Fruit fly (Drosophila melanogaster): Measurements from ENCODE around the gene CG6048.

DNA sequence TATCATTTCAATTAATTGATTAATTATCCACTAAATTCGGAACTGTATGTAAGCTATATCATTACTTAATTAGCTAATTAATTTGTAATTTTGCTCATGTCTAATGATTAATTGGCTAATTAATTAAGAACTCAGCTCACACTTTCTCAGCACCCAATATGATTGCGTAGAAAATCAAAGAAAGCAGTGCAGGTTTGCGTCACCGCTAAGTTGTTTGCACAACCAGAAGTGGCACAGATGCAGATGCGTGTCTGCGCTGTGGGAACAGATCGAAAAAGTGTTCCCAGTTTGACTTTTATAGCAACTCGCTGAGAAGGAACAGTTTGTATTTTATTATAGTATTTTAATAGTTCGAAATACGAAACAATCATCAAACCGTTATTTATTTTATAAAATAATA, 39.8 kb downstream of the CG6048 start:
- no peak for TF ChIP-seq Hr78 (GFP tag; optimal IDR thresholded peaks at IDR 0.05)
- TF ChIP-seq HLH106 (tag; optimal IDR thresholded peaks at IDR 0.05): no peak
- TF ChIP-seq fru (GFP tag; optimal IDR thresholded peaks at IDR 0.05): no peak
- TF ChIP-seq Jra (GFP tag; optimal IDR thresholded peaks at IDR 0.05): no peak
- no peak for TF ChIP-seq br (GFP tag; optimal IDR thresholded peaks at IDR 0.05)
- TF ChIP-seq dsf (GFP tag; optimal IDR thresholded peaks at IDR 0.05; ENCODE audit: borderline replicate concordance): no peak
- no peak for TF ChIP-seq psq (GFP tag; optimal IDR thresholded peaks at IDR 0.05)
- TF ChIP-seq usp (GFP tag; optimal IDR thresholded peaks at IDR 0.05): no peak
- TF ChIP-seq OdsH (GFP tag; optimal IDR thresholded peaks at IDR 0.05): no peak
- TF ChIP-seq h (GFP tag; optimal IDR thresholded peaks at IDR 0.05): no peak
- TF ChIP-seq sage (GFP tag; optimal IDR thresholded peaks at IDR 0.05): no peak
- TF ChIP-seq sv (GFP tag; optimal IDR thresholded peaks at IDR 0.05): no peak
- no peak for TF ChIP-seq Abd-B (GFP tag; optimal IDR thresholded peaks at IDR 0.05)

Data from whole organism, wandering third instar larva.